Worm (Caenorhabditis elegans) whole organism, L4/young adult: ENCODE data around the gene ztf-13.

Experiments used
- W03F9.2 ChIP-seq: fragments of 150-350 bp; optimal IDR thresholded peaks from 2 replicates; lab custom pipeline; 2014; ENCODE audit warnings: missing biosample characterization, missing genetic modification characterization
- him-1 ChIP-seq: sonication (generic microtip); optimal IDR thresholded peaks from 2 replicates; lab custom pipeline; 2016; ENCODE audit warnings: missing genotype, missing genetic modification reagents, missing genetic modification characterization, missing compliant biosample characterization

- TF ChIP-seq W03F9.2 (tag; lab: Kevin White, UChicago) (no peak), him-1 (tag; lab: Kevin White, UChicago) (no peak)
These were observed 47.6 kb downstream of the ztf-13 start for ce11 chrX:3054394-3054793.
